Fruit fly (Drosophila melanogaster): ENCODE data around the gene CG9636.
A peak's percentile ranks its signal among the peaks of the same experiment; 100 is the strongest.

The CG9636 gene

DNA sequence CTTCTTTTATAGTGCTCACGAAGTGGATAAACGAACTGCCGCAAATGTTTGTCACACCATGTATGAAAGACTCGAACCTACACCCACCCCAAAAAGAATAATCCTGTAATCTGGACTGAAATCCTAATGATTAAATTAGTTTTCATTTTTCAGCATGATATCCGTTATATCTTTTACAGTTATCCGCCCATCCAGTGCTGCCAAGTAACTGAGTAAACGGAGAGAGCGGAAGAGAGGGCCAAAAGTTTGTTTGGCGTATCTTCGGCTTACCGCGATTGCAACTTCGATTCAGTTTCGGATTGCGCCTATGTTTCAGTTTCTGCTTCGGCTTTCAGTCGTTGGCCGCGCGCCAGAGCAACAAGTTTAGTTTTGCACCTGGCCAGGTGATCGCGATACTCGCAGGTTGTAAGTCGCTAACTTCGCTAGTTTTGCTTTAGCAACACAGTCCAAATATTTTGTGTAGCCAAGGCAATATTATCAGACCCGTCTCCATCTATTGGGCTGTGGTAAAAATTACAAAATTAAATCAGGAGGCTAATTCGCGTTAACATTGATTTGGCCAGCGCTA, 6.7 kb upstream of the CG9636 start, which contains the start of gene mtg:
Gene mtg (plus strand): TSS at position 332 of the 568 bp plus-strand sequence.
- TF ChIP-seq CG7368 (GFP tag; optimal IDR thresholded peaks at IDR 0.05) (no peak), CG16779 (tag; optimal IDR thresholded peaks at IDR 0.05) (no peak), dsx (GFP tag; optimal IDR thresholded peaks at IDR 0.05; ENCODE audit: poor library complexity, severe bottlenecking) (no peak), achi (GFP tag; optimal IDR thresholded peaks at IDR 0.05) (no peak), ss (GFP tag; optimal IDR thresholded peaks at IDR 0.05) (no peak), Met (GFP tag; optimal IDR thresholded peaks at IDR 0.05) (no peak), Gug (GFP tag; IDR thresholded peaks at IDR 0.05) (no peak), CG3919 (GFP tag; optimal IDR thresholded peaks at IDR 0.05) (peak; percentile 27), Sox14 (GFP tag; optimal IDR thresholded peaks at IDR 0.05) (no peak), CG8119 (GFP tag; IDR thresholded peaks at IDR 0.05) (0 out of 3 replicates have a peak, but pooled peaks have one; percentile 31), CG3032 (tag; optimal IDR thresholded peaks at IDR 0.05) (no peak), CG6808 (GFP tag; optimal IDR thresholded peaks at IDR 0.05) (peak; percentile 99), net (GFP tag; optimal IDR thresholded peaks at IDR 0.05) (no peak), Eip93F (GFP tag; optimal IDR thresholded peaks at IDR 0.05) (no peak), CG6163 (GFP tag; IDR thresholded peaks at IDR 0.05) (peak; percentile 32; the same call in 1 of the 3 replicates), Lpt (GFP tag; optimal IDR thresholded peaks at IDR 0.05) (peak; percentile 39), CG15336 (GFP tag; IDR thresholded peaks at IDR 0.05) (peak; percentile 43; the same call in 1 of the 2 replicates), CG8319 (GFP tag; optimal IDR thresholded peaks at IDR 0.05) (no peak), eg (GFP tag; IDR thresholded peaks at IDR 0.05) (peak; percentile 20; the same call in 1 of the 3 replicates), CG1621 (tag; optimal IDR thresholded peaks at IDR 0.05) (no peak), Hr39 (GFP tag; optimal IDR thresholded peaks at IDR 0.05) (no peak), salr (GFP tag; optimal IDR thresholded peaks at IDR 0.05) (no peak), Eip78C (GFP tag) (peak; percentile 18)

DNA sequence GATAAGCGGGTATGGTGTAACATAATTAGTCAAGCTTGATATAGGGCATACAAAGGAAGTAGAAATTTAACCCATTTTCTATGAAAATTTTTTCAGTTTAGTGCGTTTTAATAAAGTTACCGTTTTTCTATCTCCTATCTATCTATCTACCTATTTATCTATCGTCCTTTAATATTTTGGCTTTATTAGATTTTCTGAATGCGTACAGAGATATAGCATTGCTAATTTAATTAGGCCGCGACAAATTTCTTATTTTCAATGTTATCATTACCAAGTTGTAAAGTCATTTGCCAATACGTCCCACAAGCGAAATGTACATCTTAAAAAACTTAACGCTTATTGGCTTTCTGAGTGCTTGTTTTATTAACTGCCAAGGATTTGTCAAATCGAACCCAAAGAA, 4.5 kb upstream of the CG9636 start, which contains the start of gene CG15864:
Gene CG15864 (plus strand): TSS at position 301 of the 400 bp plus-strand sequence.
- no peak for TF ChIP-seq cyc (GFP tag; optimal IDR thresholded peaks at IDR 0.05)
- no peak for TF ChIP-seq Hr38 (GFP tag; optimal IDR thresholded peaks at IDR 0.05)
- no peak for TF ChIP-seq CG11762 (GFP tag; optimal IDR thresholded peaks at IDR 0.05; ENCODE audit: insufficient read depth)
- no peak for TF ChIP-seq CG1621 (tag; optimal IDR thresholded peaks at IDR 0.05)
- TF ChIP-seq fd59A (GFP tag; optimal IDR thresholded peaks at IDR 0.05): no peak
- TF ChIP-seq Eip93F (GFP tag; optimal IDR thresholded peaks at IDR 0.05): no peak
- no peak for TF ChIP-seq vri (GFP tag; optimal IDR thresholded peaks at IDR 0.05)
- TF ChIP-seq fkh (GFP tag; optimal IDR thresholded peaks at IDR 0.05): no peak
- TF ChIP-seq Sox102F (GFP tag; optimal IDR thresholded peaks at IDR 0.05): no peak

DNA sequence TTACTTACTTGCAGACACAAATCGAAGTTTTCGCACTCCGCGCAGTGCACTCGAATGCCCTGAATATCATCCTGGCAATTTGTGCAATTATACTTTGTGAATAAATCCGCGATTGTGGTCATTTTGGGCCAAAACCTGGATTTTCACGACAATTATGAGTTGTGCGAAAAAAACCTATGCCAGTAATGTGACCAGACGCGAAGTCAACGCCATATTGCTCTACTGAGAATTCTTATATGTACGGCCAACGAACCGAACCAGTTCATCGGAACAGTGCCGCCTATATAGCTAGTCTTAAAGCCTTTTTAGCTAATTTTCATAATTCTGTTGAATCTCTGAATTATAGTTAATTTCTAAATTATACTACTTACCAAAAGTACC, 3.3 kb downstream of the CG9636 start, which contains the start of gene Ada2b:
Gene Ada2b (minus strand): TSS at position 214 of the 381 bp plus-strand sequence.
- no peak for TF ChIP-seq esn (GFP tag; optimal IDR thresholded peaks at IDR 0.05)
- peak; percentile 22 for TF ChIP-seq dsx (GFP tag; optimal IDR thresholded peaks at IDR 0.05; ENCODE audit: poor library complexity, severe bottlenecking)

DNA sequence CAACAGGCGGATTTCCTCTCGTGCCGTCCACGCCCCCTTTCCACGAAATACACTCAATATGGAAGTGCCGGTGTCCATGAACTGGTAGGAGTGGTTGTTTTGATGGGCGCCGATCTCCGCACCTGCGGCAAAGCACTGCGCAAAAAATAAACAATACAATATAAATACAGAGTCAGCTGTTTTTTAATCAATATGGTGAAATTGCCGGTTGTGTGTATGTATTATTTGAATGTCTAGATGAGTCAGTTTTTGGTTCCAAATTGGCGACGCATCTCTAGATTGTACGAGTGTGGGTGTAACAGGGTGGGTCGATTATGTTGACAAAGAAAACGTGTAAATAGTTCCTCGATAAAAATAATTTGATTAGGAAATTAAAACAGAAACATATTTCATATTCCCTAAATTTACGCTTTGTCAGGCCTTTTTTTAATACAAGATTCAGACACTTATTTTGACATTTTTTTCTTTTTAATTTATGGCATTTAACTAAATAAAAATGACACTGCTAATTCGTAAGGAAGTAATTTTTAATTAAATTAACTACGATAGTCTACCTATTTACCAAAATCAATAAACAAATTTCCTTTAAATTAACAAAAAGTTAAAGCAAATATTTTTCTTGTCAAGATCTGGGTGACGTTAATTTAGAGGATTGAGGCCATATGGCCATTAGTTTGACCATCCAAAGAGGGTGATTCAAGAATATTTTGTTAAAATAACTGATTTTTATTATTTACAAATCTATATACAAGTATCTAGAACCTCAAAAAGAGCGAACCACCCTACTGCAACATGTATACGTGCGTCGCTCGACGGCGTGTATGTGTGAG, 3.9 kb downstream of the CG9636 start:
- TF ChIP-seq Hr4 (GFP tag; optimal IDR thresholded peaks at IDR 0.05): peak; percentile 90
- TF ChIP-seq svp (GFP tag): peak; percentile 97
- peak; percentile 99 for TF ChIP-seq Eip78C (GFP tag)
- TF ChIP-seq CG15336 (GFP tag; IDR thresholded peaks at IDR 0.05): peak; percentile 76
- peak; percentile 85 for TF ChIP-seq CG31627 (GFP tag; optimal IDR thresholded peaks at IDR 0.05)
- TF ChIP-seq cyc (GFP tag; optimal IDR thresholded peaks at IDR 0.05): peak; percentile 75
- TF ChIP-seq spab (GFP tag; optimal IDR thresholded peaks at IDR 0.05): peak; percentile 84
- TF ChIP-seq Blimp-1 (GFP tag; optimal IDR thresholded peaks at IDR 0.05): peak; percentile 79
- peak; percentile 88 for TF ChIP-seq CG4318 (GFP tag; optimal IDR thresholded peaks at IDR 0.05)
- peak; percentile 69 for TF ChIP-seq CG6854 (GFP tag; optimal IDR thresholded peaks at IDR 0.05)
- peak; percentile 89 for TF ChIP-seq Sox102F (GFP tag; optimal IDR thresholded peaks at IDR 0.05)
- no peak for TF ChIP-seq Hr38 (GFP tag; optimal IDR thresholded peaks at IDR 0.05)
- TF ChIP-seq CG6276 (GFP tag; optimal IDR thresholded peaks at IDR 0.05): peak; percentile 94
- peak; percentile 86 for TF ChIP-seq CG8119 (GFP tag; IDR thresholded peaks at IDR 0.05)
- TF ChIP-seq salr (GFP tag; optimal IDR thresholded peaks at IDR 0.05): peak; percentile 52 to 97
- peak; percentile 90 for TF ChIP-seq OdsH (GFP tag; optimal IDR thresholded peaks at IDR 0.05)
- peak; percentile 77 for TF ChIP-seq CG7368 (GFP tag; optimal IDR thresholded peaks at IDR 0.05)
- TF ChIP-seq CG3919 (GFP tag; optimal IDR thresholded peaks at IDR 0.05): peak; percentile 91
- peak; percentile 79 for TF ChIP-seq CG8319 (GFP tag; optimal IDR thresholded peaks at IDR 0.05)
- TF ChIP-seq CG34406 (GFP tag; optimal IDR thresholded peaks at IDR 0.05): peak; percentile 92
- peak; percentile 74 for TF ChIP-seq CG6163 (GFP tag; IDR thresholded peaks at IDR 0.05)
- peak; percentile 90 for TF ChIP-seq CG6808 (GFP tag; optimal IDR thresholded peaks at IDR 0.05)
